Worm (Caenorhabditis elegans) whole organism, midembryonic: ENCODE data around the gene F41G3.19.

Experiments used
- T22C8.4 ChIP-seq: fragments of 200-800 bp; sonication (Bioruptor generic); IDR thresholded peaks from 2 replicates; pipeline ENCODE4 v1.3.6; 2022; ENCODE audit warnings: missing genetic modification characterization, missing compliant biosample characterization
- klf-2 ChIP-seq: fragments of 200-800 bp; sonication (Bioruptor generic); conservative IDR thresholded peaks from 2 replicates; pipeline ENCODE4 v1.3.6; 2022; ENCODE audit warnings: missing genetic modification reagents, missing genetic modification characterization, missing compliant biosample characterization
- ztf-23 ChIP-seq: fragments of 200-800 bp; sonication (Bioruptor generic); IDR thresholded peaks from 2 replicates; pipeline ENCODE4 v1.3.6; 2022; ENCODE audit warnings: missing genetic modification reagents, missing genetic modification characterization, missing compliant biosample characterization
- ztf-29 ChIP-seq: fragments of 200-800 bp; sonication (Bioruptor generic); IDR thresholded peaks from 2 replicates; pipeline ENCODE4 v1.3.6; 2022; ENCODE audit warnings: missing genetic modification reagents, missing genetic modification characterization, missing compliant biosample characterization

ce11 chrII:6750929-6751328 is 998 bp downstream of the F41G3.19 start, which contains the start of gene F41G3.20:
- no peak for TF ChIP-seq ztf-23
- no peak for TF ChIP-seq T22C8.4 (GFP tag; lab: Robert Waterston, UW)
- no peak for TF ChIP-seq ztf-29 (GFP tag; lab: Robert Waterston, UW)
- no peak for TF ChIP-seq klf-2
